Worm (Caenorhabditis elegans) whole organism, L3 larva: ENCODE results near the gene F20A1.6.

Source experiments
- egl-27 ChIP-seq: sonication (generic microtip); optimal IDR thresholded peaks from 4 replicates; lab custom pipeline; 2017; ENCODE audit warnings: missing biosample characterization, missing genetic modification reagents, missing genetic modification characterization
- egl-5 ChIP-seq: fragments of 150-350 bp; optimal IDR thresholded peaks from 2 replicates; lab custom pipeline; 2017; ENCODE audit warnings: missing biosample characterization, missing genetic modification reagents, missing genetic modification characterization, inconsistent platforms
- nhr-76 ChIP-seq: fragments of 150-350 bp; sonication (generic microtip); optimal IDR thresholded peaks from 5 replicates; lab custom pipeline; 2014; ENCODE audit warnings: missing biosample characterization, missing genetic modification characterization
- pha-4 ChIP-seq: fragments of 150-350 bp; optimal IDR thresholded peaks from 2 replicates; lab custom pipeline; 2014; ENCODE audit warnings: missing biosample characterization, missing genetic modification reagents, missing genetic modification characterization
- tbx-2 ChIP-seq: sonication (generic microtip); optimal IDR thresholded peaks from 2 replicates; lab custom pipeline; 2016; ENCODE audit warnings: mild to moderate bottlenecking, missing genetic modification characterization, missing compliant biosample characterization
- unc-62 ChIP-seq: fragments of 150-350 bp; sonication (generic microtip); optimal IDR thresholded peaks from 4 replicates; lab custom pipeline; 2014; ENCODE audit warnings: missing biosample characterization, missing genetic modification reagents, missing genetic modification characterization
- ztf-11 ChIP-seq: fragments of 150-350 bp; optimal IDR thresholded peaks from 2 replicates; lab custom pipeline; 2014; ENCODE audit warnings: missing biosample characterization, missing genetic modification characterization

DNA sequence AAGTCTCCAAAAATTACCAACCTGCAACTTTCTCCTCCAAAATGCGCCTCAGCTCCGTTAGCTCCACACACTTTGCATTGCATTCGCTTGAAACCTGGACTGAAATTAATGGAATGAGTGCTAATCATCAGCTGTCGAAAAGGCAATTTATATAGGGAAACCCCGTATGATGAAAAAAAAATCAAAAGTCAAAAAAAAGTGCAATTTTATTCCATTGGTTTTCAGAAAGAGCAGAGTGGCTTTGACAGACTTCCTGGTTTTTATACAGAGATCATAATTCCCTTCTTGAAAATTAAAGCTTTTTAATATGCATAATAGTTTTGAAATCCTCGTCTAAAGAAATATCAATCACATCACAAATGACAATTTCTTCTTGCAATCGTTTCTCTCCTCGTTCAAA is 39.3 kb downstream of the F20A1.6 start, which contains the start of gene nhr-139:
- TF ChIP-seq ztf-11 (tag; lab: Kevin White, UChicago) (no peak), nhr-76 (tag; lab: Kevin White, UChicago) (no peak), egl-27 (tag; lab: Kevin White, UChicago) (no peak), egl-5 (tag; lab: Kevin White, UChicago) (no peak), tbx-2 (tag; lab: Kevin White, UChicago) (no peak), unc-62 (GFP tag; lab: Kevin White, UChicago) (no peak), pha-4 (tag; lab: Kevin White, UChicago) (no peak)
